Fruit fly (Drosophila melanogaster) whole organism: ENCODE measurements around the gene CG34124.

Experiments used
- CG8478 ChIP-seq: fragments of >200 bp; optimal IDR thresholded peaks from 2 replicates; lab custom pipeline; 2018; ENCODE audit warnings: inconsistent platforms
- Dll ChIP-seq: fragments of >200 bp; optimal IDR thresholded peaks from 2 replicates; lab custom pipeline; 2017
- EcR ChIP-seq, 2 experiments: fragments of >200 bp; optimal IDR thresholded peaks; 2 replicates each; lab custom pipeline; 2017; ENCODE audit warnings: missing biosample characterization in 2 of 2, missing genetic modification characterization in 2 of 2, missing genetic modification reagents in 2 of 2
- pan ChIP-seq: fragments of >200 bp; optimal IDR thresholded peaks from 2 replicates; lab custom pipeline; 2017
- psq ChIP-seq: fragments of >200 bp; optimal IDR thresholded peaks from 2 replicates; lab custom pipeline; 2017
- usp ChIP-seq: fragments of >200 bp; optimal IDR thresholded peaks from 2 replicates; lab custom pipeline; 2017; ENCODE audit warnings: missing biosample characterization, missing genetic modification characterization, mixed read lengths

CG34124 gene

DNA sequence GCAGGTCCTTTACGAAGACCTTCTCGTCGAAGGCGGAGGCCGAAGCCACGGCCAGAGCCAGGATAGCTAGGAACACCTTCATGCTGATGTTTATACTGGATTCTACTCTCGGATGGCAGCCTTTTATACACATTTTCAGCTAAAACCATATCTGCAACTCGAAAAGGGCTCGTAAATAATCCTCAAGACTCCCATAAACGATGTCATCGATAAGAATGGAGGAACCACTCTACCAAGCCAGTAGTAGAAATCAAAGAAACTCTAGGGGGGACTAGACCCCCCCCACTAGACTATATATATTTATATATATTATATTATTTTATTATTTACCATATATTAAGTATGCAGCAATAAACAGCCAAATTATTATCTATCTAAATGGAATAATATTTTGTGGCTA, 7.5 kb upstream of the CG34124 start, which contains the start of gene Jon25Biii:
TSS of gene Jon25Biii (minus strand) at position 101 of the 400 bp plus-strand sequence.
- TF ChIP-seq usp (GFP tag; lab: Kevin White, UChicago): no peak
- no peak for TF ChIP-seq psq (lab: Kevin White, UChicago)
- no peak for TF ChIP-seq CG8478 (lab: Kevin White, UChicago)
- TF ChIP-seq Dll (lab: Kevin White, UChicago): no peak

DNA sequence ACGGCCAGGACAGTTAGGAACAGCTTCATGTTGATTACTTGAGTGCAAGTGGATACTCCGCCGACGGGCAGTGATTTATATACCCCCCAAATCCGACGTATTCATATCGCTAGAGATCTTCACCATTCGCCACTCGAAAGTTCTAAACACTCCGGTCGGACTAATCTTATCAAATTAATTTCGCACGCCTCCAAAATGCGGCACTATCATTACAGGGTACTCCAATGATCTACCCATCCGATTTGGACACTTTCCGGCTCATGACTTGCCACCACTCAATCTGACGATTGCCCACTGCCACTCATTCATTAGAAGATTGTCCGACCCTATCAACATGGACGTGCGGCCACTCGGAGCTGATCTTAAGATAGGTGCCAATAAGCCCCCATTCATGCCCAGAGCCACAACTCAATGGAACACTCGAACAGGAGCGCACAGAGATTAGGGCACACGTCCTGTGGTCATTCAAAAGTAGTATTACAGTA, 5.1 kb upstream of the CG34124 start, which contains the start of gene Jon25Bii:
TSS of gene Jon25Bii (minus strand) at position 51 of the 485 bp plus-strand sequence.
- TF ChIP-seq psq (lab: Kevin White, UChicago) (no peak), CG8478 (lab: Kevin White, UChicago) (no peak), Dll (lab: Kevin White, UChicago) (no peak), EcR (GFP tag; optimal IDR thresholded peaks at IDR 0.05; lab: Kevin White, UChicago) (no peak), usp (GFP tag; lab: Kevin White, UChicago) (no peak), pan (no peak)

DNA sequence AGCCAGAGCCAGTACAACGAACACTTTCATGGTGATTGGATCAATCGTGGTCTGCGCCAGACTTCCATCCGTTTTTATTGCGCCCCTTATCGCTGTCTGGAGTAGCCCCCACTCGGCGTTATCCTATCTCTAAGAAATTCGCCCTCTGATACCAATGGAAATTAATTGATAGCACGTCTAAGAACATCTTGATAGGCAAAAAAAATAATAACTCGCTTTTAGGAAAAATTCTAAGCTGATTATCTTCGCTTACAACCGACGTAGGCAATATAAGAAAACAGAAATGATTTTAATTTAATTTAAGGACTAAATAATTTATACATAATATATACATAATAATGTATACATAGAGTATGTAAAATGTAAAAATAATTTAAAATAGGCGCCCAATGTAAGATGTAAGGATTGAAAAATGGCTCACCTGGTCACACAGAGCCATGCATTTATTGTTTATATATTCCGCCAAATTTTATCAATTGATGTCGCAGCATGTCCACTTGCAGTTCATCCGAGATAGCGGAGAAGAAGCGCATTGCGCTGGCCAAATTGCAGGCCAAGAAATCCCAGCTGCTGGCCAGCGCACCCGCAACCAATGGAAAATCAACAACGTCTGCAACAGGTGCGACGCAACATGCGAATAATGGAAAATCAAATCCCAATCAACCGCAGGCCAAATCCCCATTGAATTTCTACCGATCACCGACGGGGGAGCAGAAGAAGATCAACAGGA, 3.0 kb upstream of the CG34124 start, which contains the start of the genes Jon25Bi and Marcal1:
TSS of gene Jon25Bi (minus strand) at position 51 of the 730 bp plus-strand sequence.
TSS of gene Marcal1 (plus strand) at position 416 of the 730 bp plus-strand sequence.
- no peak for TF ChIP-seq psq (lab: Kevin White, UChicago)
- TF ChIP-seq usp (GFP tag; lab: Kevin White, UChicago): no peak
- TF ChIP-seq Dll (lab: Kevin White, UChicago): no peak
- no peak for TF ChIP-seq pan
- no peak for TF ChIP-seq CG8478 (lab: Kevin White, UChicago)
- TF ChIP-seq EcR (GFP tag; optimal IDR thresholded peaks at IDR 0.05; lab: Kevin White, UChicago): no peak

DNA sequence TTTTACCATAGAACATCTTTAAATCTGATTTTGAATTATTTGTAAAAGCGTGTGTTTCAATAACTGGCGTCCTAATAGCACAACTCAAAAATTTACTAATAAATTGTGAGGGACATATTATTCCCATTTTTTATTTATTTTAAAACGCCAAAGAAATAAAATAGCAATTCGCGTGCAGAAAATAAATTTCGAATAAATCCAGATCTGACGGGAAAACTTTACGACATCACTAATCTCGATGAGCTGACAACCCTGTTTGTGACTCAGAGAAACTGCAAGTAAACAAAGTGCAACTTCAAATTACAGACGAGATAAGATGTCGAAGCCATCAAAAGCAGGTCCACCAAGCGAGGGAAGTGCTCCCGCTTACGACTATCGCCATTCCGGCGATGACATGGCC, 7.2 kb downstream of the CG34124 start, which contains the start of gene CG34125:
TSS of gene CG34125 (plus strand) at position 254 of the 400 bp plus-strand sequence.
- TF ChIP-seq psq (lab: Kevin White, UChicago) (no peak), pan (no peak), Dll (lab: Kevin White, UChicago) (no peak), CG8478 (lab: Kevin White, UChicago) (no peak), usp (GFP tag; lab: Kevin White, UChicago) (no peak), EcR (GFP tag; optimal IDR thresholded peaks at IDR 0.05; lab: Kevin White, UChicago) (no peak)

DNA sequence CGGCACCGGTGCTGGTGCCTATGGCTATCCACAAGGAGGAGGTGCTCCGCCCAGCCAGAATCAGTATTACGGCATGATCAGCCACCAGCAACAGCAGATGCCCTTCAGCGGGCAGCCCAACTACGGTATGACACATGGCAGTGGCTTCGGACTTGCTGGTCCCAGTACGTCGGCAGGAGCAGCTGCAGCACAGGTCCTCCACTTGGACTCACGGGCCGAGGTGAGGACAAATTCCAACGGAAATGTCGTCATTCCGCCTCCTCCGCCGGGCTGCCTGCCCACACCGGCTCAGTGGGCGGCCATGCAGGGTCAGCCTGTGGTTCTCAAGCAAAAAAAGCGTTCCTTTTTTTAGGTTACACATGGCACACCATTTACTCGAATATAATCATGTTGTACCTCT, 7.7 kb downstream of the CG34124 start:
- TF ChIP-seq CG8478 (lab: Kevin White, UChicago): no peak
- no peak for TF ChIP-seq pan
- no peak for TF ChIP-seq EcR (GFP tag; optimal IDR thresholded peaks at IDR 0.05; lab: Kevin White, UChicago)
- TF ChIP-seq usp (GFP tag; lab: Kevin White, UChicago): no peak
- TF ChIP-seq Dll (lab: Kevin White, UChicago): no peak
- no peak for TF ChIP-seq psq (lab: Kevin White, UChicago)

DNA sequence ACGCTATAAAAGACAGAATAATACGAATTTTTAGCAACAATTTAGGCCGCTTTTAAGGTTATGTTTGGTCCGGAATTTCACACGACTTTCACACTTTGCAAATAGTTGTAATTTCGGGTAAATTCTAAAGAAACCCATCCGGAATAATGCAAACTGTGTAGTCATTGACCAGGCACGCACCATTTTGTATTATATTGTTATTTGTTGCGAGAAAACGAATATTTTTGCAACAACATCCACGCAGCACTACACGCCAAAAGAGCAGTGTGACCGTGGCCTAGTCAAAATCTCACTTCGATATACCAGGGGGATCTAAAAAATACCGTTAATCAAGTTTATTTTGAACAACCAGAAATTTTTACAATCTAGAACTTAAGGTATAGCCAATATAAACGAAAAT, 9.3 kb downstream of the CG34124 start, which contains the start of gene eIF3i:
TSS of gene eIF3i (minus strand) at position 265 of the 400 bp plus-strand sequence.
- TF ChIP-seq EcR (GFP tag; optimal IDR thresholded peaks at IDR 0.05; lab: Kevin White, UChicago) (no peak), CG8478 (lab: Kevin White, UChicago) (no peak), Dll (lab: Kevin White, UChicago) (no peak), usp (GFP tag; lab: Kevin White, UChicago) (no peak), psq (lab: Kevin White, UChicago) (no peak), pan (no peak)

DNA sequence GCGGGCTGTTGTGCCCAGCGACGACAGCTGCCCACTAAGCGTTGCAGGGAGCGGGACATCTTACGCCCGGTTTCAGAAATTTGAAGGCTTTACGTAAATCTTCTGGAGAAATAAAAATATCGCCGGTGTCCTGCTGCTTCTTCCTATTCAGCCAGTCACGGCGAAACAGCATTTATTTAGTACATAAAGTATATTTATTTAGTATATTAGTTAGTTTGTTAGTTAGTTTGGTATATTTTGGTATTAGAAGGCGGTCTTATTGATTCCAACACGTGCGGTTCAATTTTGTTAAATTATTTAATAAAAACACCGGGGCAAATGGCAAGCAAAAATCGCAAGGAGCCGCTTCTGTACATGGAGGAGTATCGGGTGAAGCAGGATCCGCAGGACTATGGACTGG, 10.6 kb downstream of the CG34124 start, which contains the start of the genes Scox and Polr1C:
TSS of gene Scox (minus strand) at position 169 of the 400 bp plus-strand sequence.
TSS of gene Polr1C (plus strand) at position 238 of the 400 bp plus-strand sequence.
- TF ChIP-seq EcR (GFP tag; optimal IDR thresholded peaks at IDR 0.05; lab: Kevin White, UChicago) (no peak), CG8478 (lab: Kevin White, UChicago) (no peak), Dll (lab: Kevin White, UChicago) (no peak), usp (GFP tag; lab: Kevin White, UChicago) (no peak), pan (no peak), psq (lab: Kevin White, UChicago) (no peak)

DNA sequence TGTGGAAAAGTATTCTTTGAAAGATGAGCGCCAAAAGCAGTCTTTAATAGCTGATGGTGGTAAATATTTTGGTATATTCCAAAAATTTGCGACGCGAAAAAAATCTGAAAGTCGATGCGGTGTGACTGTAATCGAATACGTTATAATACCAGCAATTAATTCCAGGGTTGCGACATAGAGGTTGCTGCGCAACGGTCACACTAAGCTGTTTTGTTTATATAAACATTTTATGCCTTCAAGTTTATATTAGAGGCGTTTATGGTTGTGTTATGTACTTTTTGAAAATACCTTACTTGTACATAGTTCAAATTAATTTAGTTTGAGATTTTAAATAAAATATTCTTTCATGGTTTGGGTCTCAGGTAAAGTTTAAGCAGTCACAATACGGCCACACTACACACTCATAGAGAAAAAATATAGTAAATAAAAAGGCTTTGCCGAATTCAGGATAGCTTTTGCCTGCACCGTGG, 13.2 kb downstream of the CG34124 start, which contains the start of gene CG14043:
TSS of gene CG14043 (plus strand) at position 374 of the 470 bp plus-strand sequence.
- TF ChIP-seq CG8478 (lab: Kevin White, UChicago) (no peak), Dll (lab: Kevin White, UChicago) (no peak), pan (no peak), usp (GFP tag; lab: Kevin White, UChicago) (no peak), EcR (GFP tag; optimal IDR thresholded peaks at IDR 0.05; lab: Kevin White, UChicago) (no peak), psq (lab: Kevin White, UChicago) (no peak)

DNA sequence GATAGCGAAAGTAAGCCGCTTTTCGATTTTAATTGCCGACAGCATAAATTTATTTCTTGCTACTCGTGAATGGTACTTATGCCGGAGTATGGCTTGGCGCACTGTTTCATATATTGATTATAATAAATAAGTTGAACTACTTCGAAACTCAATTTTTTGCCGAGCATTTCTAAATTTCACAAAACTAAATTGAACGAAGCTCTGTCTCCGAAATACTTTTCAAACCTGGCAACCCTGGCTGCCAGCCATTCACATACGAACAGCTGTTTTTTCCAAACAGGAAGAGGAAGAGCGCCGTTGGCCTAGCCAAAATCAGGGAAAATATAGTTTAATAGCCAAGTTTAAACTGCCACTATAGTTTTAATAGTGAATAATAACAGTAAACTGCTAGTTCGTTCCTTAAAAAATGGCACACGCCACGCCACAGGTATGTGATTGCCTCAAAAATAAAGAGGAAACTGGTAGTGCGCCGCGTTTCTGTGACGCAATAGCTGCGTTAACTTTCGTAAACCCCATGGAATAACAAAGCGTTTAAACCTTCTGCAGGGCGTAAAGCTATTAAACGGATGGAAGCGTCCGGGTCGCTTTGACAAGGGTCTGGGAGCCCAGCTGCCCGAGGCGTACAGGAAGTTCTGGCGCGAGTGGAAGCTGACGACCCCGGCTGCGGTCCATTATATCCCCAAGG, 15.7 kb downstream of the CG34124 start, which contains the start of gene mRpL28:
TSS of gene mRpL28 (plus strand) at position 246 of the 685 bp plus-strand sequence.
- TF ChIP-seq Dll (lab: Kevin White, UChicago) (no peak), pan (no peak), usp (GFP tag; lab: Kevin White, UChicago) (no peak)

DNA sequence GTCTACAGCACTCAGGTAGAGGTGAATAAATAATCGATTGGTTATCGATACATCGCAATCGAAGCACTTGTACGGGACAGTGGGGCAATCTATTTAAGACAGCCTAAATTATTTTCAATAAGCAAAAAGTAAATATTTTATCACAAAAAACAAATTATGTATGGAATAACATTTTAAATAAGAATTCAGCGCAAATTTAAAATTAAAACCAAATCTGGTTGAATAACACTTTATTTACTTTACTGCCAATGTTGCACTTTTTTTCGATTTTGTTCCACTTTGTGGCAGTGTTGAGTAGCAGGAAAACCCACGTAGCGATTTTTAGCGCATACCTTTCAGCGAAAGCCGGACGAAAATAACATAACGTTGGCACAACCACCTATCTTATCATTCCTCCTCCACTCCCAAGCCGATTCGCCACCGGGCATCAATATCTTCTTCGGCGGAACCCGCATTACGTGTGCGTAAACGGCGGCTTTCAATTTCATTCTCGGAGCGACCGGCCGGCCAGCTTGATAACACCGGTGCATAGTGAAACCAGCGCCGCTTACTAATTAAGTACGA, 18.9 kb downstream of the CG34124 start, which contains the start of the genes Gmd and CG3792:
TSS of gene Gmd (minus strand) at position 36 of the 564 bp plus-strand sequence.
TSS of gene CG3792 (plus strand) at position 325 of the 564 bp plus-strand sequence.
- TF ChIP-seq Dll (lab: Kevin White, UChicago): no peak
- TF ChIP-seq psq (lab: Kevin White, UChicago): no peak
- TF ChIP-seq EcR (GFP tag; optimal IDR thresholded peaks at IDR 0.05; lab: Kevin White, UChicago): no peak
- TF ChIP-seq CG8478 (lab: Kevin White, UChicago): no peak
- TF ChIP-seq pan: no peak
- no peak for TF ChIP-seq usp (GFP tag; lab: Kevin White, UChicago)
